Fruit fly (Drosophila melanogaster): ENCODE measurements around the gene CG43739.
A peak's percentile ranks its signal among the peaks of the same experiment; 100 is the strongest.

CG43739 gene

dm6 chr2L:20828701-20829100 is 90.0 kb downstream of the CG43739 start (continued):
- peak; percentile 61 for TF ChIP-seq mirr (GFP tag; optimal IDR thresholded peaks at IDR 0.05)
- TF ChIP-seq CG4730 (GFP tag; IDR thresholded peaks at IDR 0.05), result no peak
- TF ChIP-seq CG12391 (tag; optimal IDR thresholded peaks at IDR 0.05), result no peak
- TF ChIP-seq gsb-n (tag; optimal IDR thresholded peaks at IDR 0.05), result no peak
- TF ChIP-seq GATAe (GFP tag; conservative IDR thresholded peaks at IDR 0.05), result peak; percentile 42; the same call in 1 of the 2 replicates
- TF ChIP-seq gcm (GFP tag; optimal IDR thresholded peaks at IDR 0.05), result no peak
- TF ChIP-seq CG2120 (GFP tag; optimal IDR thresholded peaks at IDR 0.05), result no peak
- TF ChIP-seq Lpt (GFP tag; optimal IDR thresholded peaks at IDR 0.05), result no peak
- peak; percentile 97 for TF ChIP-seq sug (tag; optimal IDR thresholded peaks at IDR 0.05)
- no peak for TF ChIP-seq hb (GFP tag; IDR thresholded peaks at IDR 0.05; ENCODE audit: partially characterized antibody)
- no peak for TF ChIP-seq CG10654 (GFP tag; optimal IDR thresholded peaks at IDR 0.05)
- TF ChIP-seq CG10543 (GFP tag; optimal IDR thresholded peaks at IDR 0.05), result peak; percentile 23
- no peak for TF ChIP-seq CG17829 (tag; optimal IDR thresholded peaks at IDR 0.05)
- no peak for TF ChIP-seq Ptx1 (GFP tag; IDR thresholded peaks at IDR 0.05)
- no peak for TF ChIP-seq CG14965 (GFP tag; optimal IDR thresholded peaks at IDR 0.05; ENCODE audit: borderline replicate concordance)
- no peak for TF ChIP-seq chinmo (GFP tag; IDR thresholded peaks at IDR 0.05; ENCODE audit: partially characterized antibody)
- no peak for TF ChIP-seq CG9727 (GFP tag; optimal IDR thresholded peaks at IDR 0.05)
- no peak for TF ChIP-seq CG4707 (GFP tag; optimal IDR thresholded peaks at IDR 0.05)
- peak; percentile 21 for TF ChIP-seq HmgZ (tag; optimal IDR thresholded peaks at IDR 0.05)
- no peak for TF ChIP-seq Asciz (GFP tag; optimal IDR thresholded peaks at IDR 0.05)
- no peak for TF ChIP-seq CG3281 (GFP tag; optimal IDR thresholded peaks at IDR 0.05)
- TF ChIP-seq trem (tag; optimal IDR thresholded peaks at IDR 0.05), result no peak
- TF ChIP-seq Optix (GFP tag; IDR thresholded peaks at IDR 0.05), result no peak
- no peak for TF ChIP-seq CG7786 (GFP tag; optimal IDR thresholded peaks at IDR 0.05)
- no peak for TF ChIP-seq fd102C (GFP tag; optimal IDR thresholded peaks at IDR 0.05)
- no peak for TF ChIP-seq hth (optimal IDR thresholded peaks at IDR 0.05)
- no peak for TF ChIP-seq CG11696 (GFP tag; IDR thresholded peaks at IDR 0.05)
- no peak for TF ChIP-seq CG14441 (GFP tag; IDR thresholded peaks at IDR 0.05)
- TF ChIP-seq stc (GFP tag; IDR thresholded peaks at IDR 0.05), result no peak
- TF ChIP-seq schlank (tag; optimal IDR thresholded peaks at IDR 0.05), result no peak

dm6 chr2L:20827045-20827444 is 91.7 kb downstream of the CG43739 start:
- peak; percentile 63 for TF ChIP-seq CG34376 (GFP tag; optimal IDR thresholded peaks at IDR 0.05)
- no peak for TF ChIP-seq CG10147 (GFP tag; optimal IDR thresholded peaks at IDR 0.05)
- no peak for TF ChIP-seq Opbp (GFP tag; IDR thresholded peaks at IDR 0.05; ENCODE audit: partially characterized antibody)
- TF ChIP-seq CG1233 (GFP tag; optimal IDR thresholded peaks at IDR 0.05), result no peak
- peak; percentile 68 for TF ChIP-seq sug (tag; optimal IDR thresholded peaks at IDR 0.05)
- TF ChIP-seq mirr (GFP tag; optimal IDR thresholded peaks at IDR 0.05), result peak; percentile 50
- no peak for TF ChIP-seq CG7271 (tag; optimal IDR thresholded peaks at IDR 0.05)
- peak; percentile 68 for TF ChIP-seq exex (tag; optimal IDR thresholded peaks at IDR 0.05)

- TF ChIP-seq knrl (GFP tag; IDR thresholded peaks at IDR 0.05; ENCODE audit: partially characterized antibody) (peak; percentile 29; the same call in 1 of the 3 replicates), Rfx (GFP tag; IDR thresholded peaks at IDR 0.05) (no peak), CG2199 (GFP tag; IDR thresholded peaks at IDR 0.05) (peak; percentile 85), CTCF (GFP tag; optimal IDR thresholded peaks at IDR 0.05) (peak; percentile 91), ham (GFP tag; IDR thresholded peaks at IDR 0.05) (no peak), ewg (GFP tag; optimal IDR thresholded peaks at IDR 0.05) (no peak), stwl (tag; optimal IDR thresholded peaks at IDR 0.05) (peak; percentile 30)
Observed at dm6 chr2L:20826226-20826625, 92.5 kb downstream of the CG43739 start.
